Worm (Caenorhabditis elegans) whole organism, mixed stage, embryonic: ENCODE data around the gene srg-30.

Experiments used
- blmp-1 ChIP-seq: fragments of 150-350 bp; optimal IDR thresholded peaks from 2 replicates; lab custom pipeline; 2014; ENCODE audit warnings: missing biosample characterization, missing genetic modification characterization
- ceh-83 ChIP-seq: fragments of 200-800 bp; sonication (Bioruptor generic); optimal IDR thresholded peaks from 2 replicates; lab custom pipeline; 2018; ENCODE audit warnings: mild to moderate bottlenecking, missing genetic modification characterization, missing compliant biosample characterization
- ces-1 ChIP-seq: fragments of 150-350 bp; optimal IDR thresholded peaks from 2 replicates; lab custom pipeline; 2014; ENCODE audit warnings: missing biosample characterization, missing genetic modification reagents, missing genetic modification characterization
- elt-1 ChIP-seq: sonication (generic microtip); optimal IDR thresholded peaks from 2 replicates; lab custom pipeline; 2017; ENCODE audit warnings: missing genetic modification characterization, mild to moderate bottlenecking, missing compliant biosample characterization, antibody characterized with exemption, moderate library complexity, borderline replicate concordance; ENCODE audit not compliant: insufficient read depth
- ham-2 ChIP-seq: fragments of 200-800 bp; sonication (Bioruptor generic); optimal IDR thresholded peaks from 2 replicates; lab custom pipeline; 2018; ENCODE audit warnings: mild to moderate bottlenecking, missing genetic modification characterization, missing compliant biosample characterization
- lin-13 ChIP-seq: fragments of 150-350 bp; optimal IDR thresholded peaks from 2 replicates; lab custom pipeline; 2014; ENCODE audit warnings: missing biosample characterization, missing genetic modification characterization
- lsy-2 ChIP-seq: fragments of 150-350 bp; optimal IDR thresholded peaks from 2 replicates; lab custom pipeline; 2014; ENCODE audit warnings: missing biosample characterization, missing genetic modification characterization
- nhr-12 ChIP-seq: fragments of 150-350 bp; optimal IDR thresholded peaks from 2 replicates; lab custom pipeline; 2014; ENCODE audit warnings: missing biosample characterization, missing genetic modification characterization
- nhr-76 ChIP-seq: sonication (generic microtip); optimal IDR thresholded peaks from 2 replicates; lab custom pipeline; 2017; ENCODE audit warnings: missing biosample characterization, missing genetic modification characterization
- pha-4 ChIP-seq: fragments of 150-350 bp; optimal IDR thresholded peaks from 2 replicates; lab custom pipeline; 2018; ENCODE audit warnings: missing biosample characterization, missing genetic modification reagents, missing genetic modification characterization
- tbx-8 ChIP-seq: fragments of 200-800 bp; sonication (Bioruptor generic); optimal IDR thresholded peaks from 2 replicates; lab custom pipeline; 2018; ENCODE audit warnings: mild to moderate bottlenecking, missing genetic modification characterization, moderate library complexity, missing compliant biosample characterization
- unc-120 ChIP-seq: sonication (generic microtip); optimal IDR thresholded peaks from 2 replicates; lab custom pipeline; 2017; ENCODE audit warnings: missing genetic modification characterization, missing compliant biosample characterization; ENCODE audit not compliant: poor library complexity, severe bottlenecking
- unc-39 ChIP-seq: fragments of 150-350 bp; optimal IDR thresholded peaks from 2 replicates; lab custom pipeline; 2014; ENCODE audit warnings: missing biosample characterization, missing genetic modification characterization
- zip-8 ChIP-seq: fragments of 150-350 bp; optimal IDR thresholded peaks from 2 replicates; lab custom pipeline; 2014; ENCODE audit warnings: missing biosample characterization, missing genetic modification characterization

DNA sequence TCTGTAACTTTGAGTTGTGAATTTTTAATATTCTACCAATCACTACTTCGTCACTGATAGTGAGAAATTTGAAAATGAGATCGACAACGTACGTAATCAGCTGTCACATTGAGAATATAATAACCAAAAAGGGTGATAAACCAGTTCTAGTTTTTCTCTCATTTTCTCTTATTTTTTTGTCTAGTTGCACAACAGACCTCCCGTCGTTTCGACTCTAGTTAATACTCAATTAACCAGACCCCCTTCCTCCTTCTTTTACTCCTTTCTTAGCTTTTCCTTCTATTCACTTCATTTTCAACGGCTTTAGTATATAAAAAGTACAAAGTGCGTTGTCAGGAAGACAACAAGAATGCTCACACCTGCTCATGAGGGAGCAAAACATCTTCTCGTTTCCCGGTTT, 9.1 kb upstream of the srg-30 start, which contains the start of gene ZC487.1:
- TF ChIP-seq zip-8 (tag; lab: Kevin White, UChicago), result no peak
- no peak for TF ChIP-seq elt-1 (tag; lab: Kevin White, UChicago)
- no peak for TF ChIP-seq pha-4 (tag; lab: Kevin White, UChicago)
- no peak for TF ChIP-seq ham-2
- TF ChIP-seq ces-1 (GFP tag; lab: Kevin White, UChicago), result no peak
- no peak for TF ChIP-seq unc-120 (tag; lab: Kevin White, UChicago)
- no peak for TF ChIP-seq blmp-1 (tag; lab: Kevin White, UChicago)
- no peak for TF ChIP-seq lin-13 (tag; lab: Kevin White, UChicago)
- no peak for TF ChIP-seq nhr-76 (tag; lab: Kevin White, UChicago)
- no peak for TF ChIP-seq unc-39 (tag; lab: Kevin White, UChicago)
- TF ChIP-seq ceh-83 (GFP tag; lab: Kevin White, UChicago), result no peak
- TF ChIP-seq tbx-8 (GFP tag; lab: Kevin White, UChicago), result no peak
- TF ChIP-seq nhr-12 (tag; lab: Kevin White, UChicago), result no peak
- no peak for TF ChIP-seq lsy-2 (tag; lab: Kevin White, UChicago)
